Worm (Caenorhabditis elegans) whole organism, L4 larva: ENCODE results near the gene F46E10.18.
A peak's percentile ranks its signal among the peaks of the same experiment; 100 is the strongest.

Source experiments
- D1046.2 ChIP-seq: fragments of 200-800 bp; sonication (Bioruptor generic); IDR thresholded peaks from 2 replicates; pipeline ENCODE4 v1.3.6; 2022; ENCODE audit warnings: missing genetic modification characterization, missing compliant biosample characterization
- F10B5.3 ChIP-seq: sonication (generic microtip); optimal IDR thresholded peaks from 2 replicates; lab custom pipeline; 2016; ENCODE audit warnings: mild to moderate bottlenecking, missing genetic modification characterization, missing compliant biosample characterization
- F37D6.2 ChIP-seq: sonication (generic microtip); optimal IDR thresholded peaks from 2 replicates; lab custom pipeline; 2016; ENCODE audit warnings: mild to moderate bottlenecking, missing genetic modification characterization, missing compliant biosample characterization
- T26A8.4 ChIP-seq: fragments of 200-800 bp; sonication (Bioruptor generic); IDR thresholded peaks from 2 replicates; pipeline ENCODE4 v1.3.6; 2022; ENCODE audit warnings: missing genetic modification characterization, missing compliant biosample characterization
- Y48G9A.11 ChIP-seq: fragments of 200-800 bp; sonication (Bioruptor generic); IDR thresholded peaks from 2 replicates; pipeline ENCODE4 v1.3.6; 2022; ENCODE audit warnings: missing genetic modification reagents, missing genetic modification characterization, missing compliant biosample characterization
- ZK337.2 ChIP-seq: fragments of 200-800 bp; sonication (Bioruptor generic); IDR thresholded peaks from 2 replicates; pipeline ENCODE4 v1.3.6; 2022; ENCODE audit warnings: missing genetic modification reagents, missing genetic modification characterization, missing compliant biosample characterization
- arid-1 ChIP-seq: fragments of 200-800 bp; sonication (Bioruptor generic); conservative IDR thresholded peaks from 2 replicates; pipeline ENCODE4 v1.3.6; 2022; ENCODE audit warnings: missing genetic modification reagents, missing genetic modification characterization, missing compliant biosample characterization
- attf-4 ChIP-seq: sonication (generic microtip); optimal IDR thresholded peaks from 3 replicates; lab custom pipeline; 2017; ENCODE audit warnings: missing biosample characterization, missing genetic modification characterization
- ceh-20 ChIP-seq: fragments of 200-800 bp; sonication (Bioruptor generic); IDR thresholded peaks from 2 replicates; pipeline ENCODE4 v1.3.6; 2022; ENCODE audit warnings: missing genetic modification reagents, missing genetic modification characterization, missing compliant biosample characterization
- ceh-28 ChIP-seq: fragments of 150-350 bp; optimal IDR thresholded peaks from 2 replicates; lab custom pipeline; 2014; ENCODE audit warnings: missing biosample characterization, missing genetic modification reagents, missing genetic modification characterization
- ceh-32 ChIP-seq: sonication (generic microtip); optimal IDR thresholded peaks from 2 replicates; lab custom pipeline; 2016; ENCODE audit warnings: mild to moderate bottlenecking, missing genetic modification characterization, missing compliant biosample characterization; ENCODE audit not compliant: poor library complexity
- ceh-44 ChIP-seq: fragments of 200-800 bp; sonication (Bioruptor generic); IDR thresholded peaks from 2 replicates; pipeline ENCODE4 v1.3.6; 2022; ENCODE audit warnings: missing genetic modification reagents, missing genetic modification characterization, missing compliant biosample characterization
- ceh-62 ChIP-seq: sonication (generic microtip); optimal IDR thresholded peaks from 2 replicates; lab custom pipeline; 2017; ENCODE audit warnings: missing biosample characterization, missing genetic modification characterization
- ceh-82 ChIP-seq: sonication (generic microtip); optimal IDR thresholded peaks from 2 replicates; lab custom pipeline; 2017; ENCODE audit warnings: missing biosample characterization, missing genetic modification characterization
- ces-1 ChIP-seq: fragments of 150-350 bp; sonication (generic microtip); optimal IDR thresholded peaks from 4 replicates; lab custom pipeline; 2014; ENCODE audit warnings: missing biosample characterization, missing genetic modification reagents, missing genetic modification characterization
- ctbp-1 ChIP-seq: fragments of 200-800 bp; sonication (Bioruptor generic); IDR thresholded peaks from 2 replicates; pipeline ENCODE4 v1.3.6; 2022; ENCODE audit warnings: missing genetic modification reagents, missing genetic modification characterization, missing compliant biosample characterization
- daf-12 ChIP-seq: fragments of 150-350 bp; optimal IDR thresholded peaks from 2 replicates; lab custom pipeline; 2014; ENCODE audit warnings: missing biosample characterization, missing genetic modification reagents, missing genetic modification characterization
- daf-16 ChIP-seq, 3 experiments: sonication (generic microtip); optimal IDR thresholded peaks; 2 replicates each; lab custom pipeline; 2016 to 2017; ENCODE audit warnings: missing genetic modification characterization in 3 of 3, missing genetic modification reagents in 3 of 3, mild to moderate bottlenecking in 2 of 3, missing compliant biosample characterization in 2 of 3, missing biosample characterization in 1 of 3, moderate library complexity in 1 of 3
- dmd-8 ChIP-seq: fragments of 200-800 bp; sonication (Bioruptor generic); IDR thresholded peaks from 2 replicates; pipeline ENCODE4 v1.3.6; 2022; ENCODE audit warnings: missing genetic modification characterization, missing compliant biosample characterization
- dmd-9 ChIP-seq: fragments of 200-800 bp; sonication (Bioruptor generic); IDR thresholded peaks from 2 replicates; pipeline ENCODE4 v1.3.6; 2022; ENCODE audit warnings: missing genetic modification reagents, missing genetic modification characterization, missing compliant biosample characterization
- dpl-1 ChIP-seq: fragments of 150-350 bp; optimal IDR thresholded peaks from 2 replicates; lab custom pipeline; 2014; ENCODE audit warnings: missing biosample characterization, missing genetic modification reagents, missing genetic modification characterization
- egl-43 ChIP-seq: fragments of 200-800 bp; sonication (Bioruptor generic); IDR thresholded peaks from 2 replicates; pipeline ENCODE4 v1.3.6; 2022; ENCODE audit warnings: missing genetic modification reagents, missing genetic modification characterization, missing compliant biosample characterization
- hif-1 ChIP-seq, 2 experiments: sonication (generic microtip); optimal IDR thresholded peaks; 2 replicates each; lab custom pipeline; 2016 to 2017; ENCODE audit warnings: missing compliant biosample characterization in 2 of 2, missing genetic modification characterization in 2 of 2, missing genetic modification reagents in 2 of 2, missing genotype in 2 of 2, mild to moderate bottlenecking in 1 of 2
- hlh-11 ChIP-seq: fragments of 200-800 bp; sonication (Bioruptor generic); optimal IDR thresholded peaks from 2 replicates; lab custom pipeline; 2018; ENCODE audit warnings: mild to moderate bottlenecking, missing genetic modification characterization, missing compliant biosample characterization
- jun-1 ChIP-seq: fragments of 150-350 bp; optimal IDR thresholded peaks from 2 replicates; lab custom pipeline; 2014; ENCODE audit warnings: missing biosample characterization, missing genetic modification reagents, missing genetic modification characterization
- lim-7 ChIP-seq: fragments of 200-800 bp; sonication (Bioruptor generic); IDR thresholded peaks from 2 replicates; pipeline ENCODE4 v1.3.6; 2022; ENCODE audit warnings: missing genetic modification characterization, missing compliant biosample characterization
- lin-1 ChIP-seq: fragments of 200-800 bp; sonication (Bioruptor generic); IDR thresholded peaks from 2 replicates; pipeline ENCODE4 v1.3.6; 2022; ENCODE audit warnings: missing genetic modification reagents, missing genetic modification characterization, missing compliant biosample characterization
- lin-13 ChIP-seq: fragments of 150-350 bp; optimal IDR thresholded peaks from 2 replicates; lab custom pipeline; 2014; ENCODE audit warnings: missing biosample characterization, missing genetic modification reagents, missing genetic modification characterization
- lin-15B ChIP-seq: fragments of 150-350 bp; sonication (generic microtip); optimal IDR thresholded peaks from 3 replicates; lab custom pipeline; 2014; ENCODE audit warnings: missing biosample characterization, missing genetic modification characterization
- lin-39 ChIP-seq: fragments of 150-350 bp; optimal IDR thresholded peaks from 2 replicates; lab custom pipeline; 2014; ENCODE audit warnings: missing biosample characterization, missing genetic modification reagents, missing genetic modification characterization
- lir-3 ChIP-seq: sonication (generic microtip); optimal IDR thresholded peaks from 2 replicates; lab custom pipeline; 2016; ENCODE audit warnings: mild to moderate bottlenecking, missing genetic modification characterization, missing compliant biosample characterization
- mdl-1 ChIP-seq, 2 experiments: fragments of 150-350 bp in 1 of 2; sonication (generic microtip) in 1 of 2; optimal IDR thresholded peaks; 2 replicates each; lab custom pipeline; 2014 to 2017; ENCODE audit warnings: missing biosample characterization in 2 of 2, missing genetic modification characterization in 2 of 2
- mdt-29 ChIP-seq: fragments of 200-800 bp; sonication (Bioruptor generic); IDR thresholded peaks from 2 replicates; pipeline ENCODE4 v1.3.6; 2022; ENCODE audit warnings: missing genetic modification reagents, missing genetic modification characterization, missing compliant biosample characterization
- mep-1 ChIP-seq: fragments of 150-350 bp; sonication (generic microtip); optimal IDR thresholded peaks from 3 replicates; lab custom pipeline; 2014; ENCODE audit warnings: missing biosample characterization, missing genetic modification characterization
- mes-2 ChIP-seq: sonication (generic microtip); optimal IDR thresholded peaks from 2 replicates; lab custom pipeline; 2016; ENCODE audit warnings: missing genotype, mild to moderate bottlenecking, missing genetic modification characterization, missing compliant biosample characterization; ENCODE audit not compliant: poor library complexity, severe bottlenecking
- mxl-3 ChIP-seq: fragments of 200-800 bp; sonication (Bioruptor generic); optimal IDR thresholded peaks from 2 replicates; lab custom pipeline; 2018; ENCODE audit warnings: mild to moderate bottlenecking, missing genetic modification characterization, missing compliant biosample characterization
- nhr-10 ChIP-seq: fragments of 150-350 bp; optimal IDR thresholded peaks from 2 replicates; lab custom pipeline; 2014; ENCODE audit warnings: missing biosample characterization, missing genetic modification characterization
- nhr-102 ChIP-seq: sonication (generic microtip); optimal IDR thresholded peaks from 2 replicates; lab custom pipeline; 2016; ENCODE audit warnings: mild to moderate bottlenecking, missing genetic modification characterization, moderate library complexity, missing compliant biosample characterization
- nhr-11 ChIP-seq: fragments of 150-350 bp; optimal IDR thresholded peaks from 2 replicates; lab custom pipeline; 2014; ENCODE audit warnings: missing biosample characterization, missing genetic modification characterization
- nhr-25 ChIP-seq: sonication (generic microtip); optimal IDR thresholded peaks from 2 replicates; lab custom pipeline; 2017; ENCODE audit warnings: missing genetic modification characterization, mild to moderate bottlenecking, missing compliant biosample characterization, antibody characterized with exemption, moderate library complexity, borderline replicate concordance; ENCODE audit not compliant: insufficient read depth
- nhr-42 ChIP-seq: fragments of 200-800 bp; sonication (Bioruptor generic); IDR thresholded peaks from 2 replicates; pipeline ENCODE4 v1.3.6; 2022; ENCODE audit warnings: missing genetic modification characterization, missing compliant biosample characterization
- nhr-77 ChIP-seq: fragments of 150-350 bp; optimal IDR thresholded peaks from 2 replicates; lab custom pipeline; 2014; ENCODE audit warnings: missing biosample characterization, missing genetic modification characterization
- php-3 ChIP-seq: fragments of 200-800 bp; sonication (Bioruptor generic); IDR thresholded peaks from 2 replicates; pipeline ENCODE4 v1.3.6; 2022; ENCODE audit warnings: missing genetic modification reagents, missing genetic modification characterization, missing compliant biosample characterization
- pqm-1 ChIP-seq: sonication (generic microtip); optimal IDR thresholded peaks from 2 replicates; lab custom pipeline; 2017; ENCODE audit warnings: missing biosample characterization, missing genetic modification characterization
- sdz-12 ChIP-seq: fragments of 200-800 bp; sonication (Bioruptor generic); optimal IDR thresholded peaks from 2 replicates; lab custom pipeline; 2018; ENCODE audit warnings: mild to moderate bottlenecking, missing genetic modification characterization, missing compliant biosample characterization
- skn-1 ChIP-seq: fragments of 150-350 bp; optimal IDR thresholded peaks from 2 replicates; lab custom pipeline; 2014; ENCODE audit warnings: missing biosample characterization, missing genetic modification characterization
- snpc-1.2 ChIP-seq: fragments of 200-800 bp; sonication (Bioruptor generic); IDR thresholded peaks from 2 replicates; pipeline ENCODE4 v1.3.6; 2022; ENCODE audit warnings: missing genetic modification reagents, missing genetic modification characterization, missing compliant biosample characterization
- vab-7 ChIP-seq: fragments of 200-800 bp; sonication (Bioruptor generic); IDR thresholded peaks from 2 replicates; pipeline ENCODE4 v1.3.6; 2022; ENCODE audit warnings: missing genetic modification reagents, missing genetic modification characterization, missing compliant biosample characterization
- zag-1 ChIP-seq: fragments of 150-350 bp; optimal IDR thresholded peaks from 2 replicates; lab custom pipeline; 2014; ENCODE audit warnings: missing biosample characterization, missing genetic modification characterization
- zfp-3 ChIP-seq: fragments of 200-800 bp; sonication (Bioruptor generic); conservative IDR thresholded peaks from 2 replicates; pipeline ENCODE4 v1.3.6; 2022; ENCODE audit warnings: missing genetic modification reagents, missing genetic modification characterization, missing compliant biosample characterization

The F46E10.18 gene

DNA sequence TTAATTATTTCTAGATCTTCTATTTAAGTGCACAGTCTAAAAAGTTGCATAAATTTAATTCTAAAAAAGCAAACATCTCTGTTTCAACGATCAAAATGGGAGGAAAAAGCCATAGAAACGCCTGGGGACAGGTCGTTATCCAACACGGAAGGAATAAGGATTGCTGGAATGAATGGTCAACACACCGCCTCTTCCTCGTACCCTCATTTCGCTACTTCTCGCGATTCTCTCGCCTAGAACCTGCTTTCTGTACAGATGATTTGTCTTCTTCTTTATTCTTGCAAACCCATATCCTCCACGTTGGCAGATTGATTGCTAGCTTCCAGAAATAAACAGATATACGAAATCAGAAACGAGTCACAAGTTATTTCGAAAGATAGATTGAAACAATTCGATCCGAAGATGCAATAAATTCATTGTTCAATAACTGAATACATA, 5.9 kb upstream of the F46E10.18 start, which contains the start of gene dpy-11 (continued):
- TF ChIP-seq lin-1 (0 out of 2 replicates have a peak, but pooled peaks have one; percentile 15), zfp-3 (GFP tag; lab: Robert Waterston, UW) (peak; percentile 93), nhr-11 (tag; lab: Kevin White, UChicago) (no peak), snpc-1.2 (GFP tag; lab: Robert Waterston, UW) (peak; percentile 45; the same call in 1 of the 2 replicates), ctbp-1 (GFP tag; lab: Robert Waterston, UW) (0 out of 2 replicates have a peak, but pooled peaks have one; percentile 36), dmd-8 (GFP tag; lab: Robert Waterston, UW) (no peak), F37D6.2 (tag; lab: Kevin White, UChicago) (no peak), sdz-12 (GFP tag; lab: Kevin White, UChicago) (peak; percentile 90), attf-4 (tag; lab: Kevin White, UChicago) (no peak), nhr-10 (no peak), zag-1 (tag; lab: Kevin White, UChicago) (no peak), vab-7 (GFP tag; lab: Robert Waterston, UW) (no peak), ceh-32 (no peak), skn-1 (tag; lab: Kevin White, UChicago) (no peak), F10B5.3 (tag; lab: Kevin White, UChicago) (no peak), ceh-82 (tag; lab: Kevin White, UChicago) (no peak), jun-1 (no peak), ceh-28 (tag; lab: Kevin White, UChicago) (no peak), ceh-44 (GFP tag; lab: Robert Waterston, UW) (no peak), mdt-29 (peak; percentile 49; the same call in 1 of the 2 replicates), mdl-1 (tag; optimal IDR thresholded peaks at IDR 0.05; lab: Kevin White, UChicago) (peak in 1 of 2 experiments; percentile 48), hif-1 (tag; optimal IDR thresholded peaks at IDR 0.05; lab: Kevin White, UChicago) (peak in 1 of 2 experiments; percentile 20), ces-1 (GFP tag; lab: Kevin White, UChicago) (no peak), dmd-9 (GFP tag; lab: Robert Waterston, UW) (no peak), lir-3 (tag; lab: Kevin White, UChicago) (no peak), D1046.2 (no peak), dpl-1 (GFP tag; lab: Kevin White, UChicago) (no peak), ceh-62 (tag; lab: Kevin White, UChicago) (no peak), daf-16 (GFP tag; optimal IDR thresholded peaks at IDR 0.05; lab: Kevin White, UChicago) (peak in 1 of 2 experiments; percentile 30), daf-16 (tag; optimal IDR thresholded peaks at IDR 0.05; lab: Kevin White, UChicago) (peak; percentile 21), nhr-42 (GFP tag; lab: Robert Waterston, UW) (no peak), lin-13 (GFP tag; lab: Kevin White, UChicago) (peak; percentile 49), lin-15B (tag; lab: Kevin White, UChicago) (no peak), hlh-11 (peak; percentile 79), lin-39 (tag; lab: Kevin White, UChicago) (no peak), mes-2 (peak; percentile 55), lim-7 (0 out of 2 replicates have a peak, but pooled peaks have one; percentile 18), Y48G9A.11 (GFP tag; lab: Robert Waterston, UW) (peak; percentile 36; the same call in 1 of the 2 replicates), mxl-3 (GFP tag; lab: Kevin White, UChicago) (peak; percentile 75), nhr-25 (tag; lab: Kevin White, UChicago) (peak; percentile 55), daf-12 (no peak), nhr-102 (tag; lab: Kevin White, UChicago) (peak; percentile 29), php-3 (GFP tag; lab: Robert Waterston, UW) (0 out of 2 replicates have a peak, but pooled peaks have one; percentile 8), arid-1 (GFP tag; lab: Robert Waterston, UW) (no peak), T26A8.4 (peak; percentile 81), egl-43 (no peak), pqm-1 (tag; lab: Kevin White, UChicago) (no peak), mep-1 (tag; lab: Kevin White, UChicago) (peak; percentile 81), nhr-77 (tag; lab: Kevin White, UChicago) (peak; percentile 39), ZK337.2 (GFP tag; lab: Robert Waterston, UW) (peak; percentile 35; the same call in 1 of the 2 replicates), ceh-20 (GFP tag; lab: Robert Waterston, UW) (no peak)
